Worm (Caenorhabditis elegans): Measurements from ENCODE around the gene pyc-1.
"Not testable (repeated sequence)": the region's sequence is repeated elsewhere in the genome, so short reads cannot be mapped to it uniquely, and the experiment has no call there.

The pyc-1 gene

DNA sequence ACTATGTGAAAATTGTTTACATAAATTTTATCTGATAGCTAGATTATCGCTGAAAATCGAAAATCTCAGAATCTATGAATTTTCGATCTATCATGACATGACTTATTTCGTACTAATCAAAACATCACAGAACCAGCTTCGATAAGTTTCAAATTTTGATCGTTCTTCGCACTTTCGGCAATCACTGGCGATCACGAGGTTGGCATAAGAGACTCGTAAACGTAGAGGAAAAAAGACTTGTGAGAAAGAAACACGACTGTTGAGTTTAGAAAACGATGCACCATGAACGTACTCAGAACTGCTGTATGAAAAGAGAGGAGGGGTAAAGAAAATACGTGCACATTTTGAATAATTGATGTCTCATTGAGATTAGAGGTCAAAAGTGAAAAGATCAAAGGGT, 1.6 kb upstream of the pyc-1 start (continued):
- TF ChIP-seq xbp-1 (tag; optimal IDR thresholded peaks at IDR 0.05) (peak; percentile 78), Y116A8C.19 (tag; optimal IDR thresholded peaks at IDR 0.05; ENCODE audit: borderline replicate concordance) (no peak), mdl-1 (tag; optimal IDR thresholded peaks at IDR 0.05) (peak in 1 of 2 experiments; percentile 88), F16B12.6 (tag; optimal IDR thresholded peaks at IDR 0.05) (no peak), isw-1 (GFP tag; IDR thresholded peaks at IDR 0.05) (no peak), ceh-90 (tag; optimal IDR thresholded peaks at IDR 0.05) (no peak), unc-62 (GFP tag; optimal IDR thresholded peaks at IDR 0.05) (no peak), lin-35 (GFP tag; optimal IDR thresholded peaks at IDR 0.05) (peak; percentile 45 to 86), nhr-19 (GFP tag; conservative IDR thresholded peaks at IDR 0.05) (peak; percentile 100), sox-4 (tag; optimal IDR thresholded peaks at IDR 0.05) (no peak), tlp-1 (tag; optimal IDR thresholded peaks at IDR 0.05) (no peak), nhr-20 (tag; optimal IDR thresholded peaks at IDR 0.05) (peak; percentile 97), pax-3 (tag; optimal IDR thresholded peaks at IDR 0.05) (peak; percentile 37), unc-86 (tag; optimal IDR thresholded peaks at IDR 0.05) (no peak), ztf-4 (tag; optimal IDR thresholded peaks at IDR 0.05) (peak; percentile 93), nhr-85 (tag) (peak; percentile 97), lin-13 (GFP tag; optimal IDR thresholded peaks at IDR 0.05) (peak; percentile 76), fkh-10 (GFP tag; optimal IDR thresholded peaks at IDR 0.05) (no peak), ces-1 (GFP tag; optimal IDR thresholded peaks at IDR 0.05) (no peak), elt-3 (tag; optimal IDR thresholded peaks at IDR 0.05) (peak in 4 of 6 experiments; percentile 57 to 90 (median 86)), alr-1 (tag; optimal IDR thresholded peaks at IDR 0.05; ENCODE audit: borderline replicate concordance) (no peak), nhr-84 (tag; optimal IDR thresholded peaks at IDR 0.05) (no peak), C34B4.2 (tag; optimal IDR thresholded peaks at IDR 0.05) (no peak), skn-1 (tag; optimal IDR thresholded peaks at IDR 0.05) (peak; percentile 22), lin-15B (tag; optimal IDR thresholded peaks at IDR 0.05) (no peak), nhr-76 (tag; optimal IDR thresholded peaks at IDR 0.05) (no peak), ceh-8 (GFP tag; optimal IDR thresholded peaks at IDR 0.05) (no peak), nhr-47 (tag; optimal IDR thresholded peaks at IDR 0.05) (peak; percentile 80), unc-98 (GFP tag; IDR thresholded peaks at IDR 0.05) (no peak), unc-130 (tag; optimal IDR thresholded peaks at IDR 0.05) (peak; percentile 88), ceh-63 (GFP tag; optimal IDR thresholded peaks at IDR 0.05) (no peak), efl-3 (GFP tag; optimal IDR thresholded peaks at IDR 0.05) (no peak), hlh-17 (GFP tag; optimal IDR thresholded peaks at IDR 0.05; ENCODE audit: borderline replicate concordance) (no peak), lsy-2 (tag; optimal IDR thresholded peaks at IDR 0.05) (peak; percentile 75 to 81), ceh-82 (tag; optimal IDR thresholded peaks at IDR 0.05) (peak in 2 of 3 experiments; percentile 40 to 44)

ce11 chrV:11823125-11823833, 950 bp upstream of the pyc-1 start:
- TF ChIP-seq efl-1 (optimal IDR thresholded peaks at IDR 0.05): not testable (repeated sequence)
- TF ChIP-seq efl-1 (GFP tag; optimal IDR thresholded peaks at IDR 0.05 in 1 of 2) (peak in 1 of 2 experiments; percentile 58), blmp-1 (tag; optimal IDR thresholded peaks at IDR 0.05) (peak; percentile 45), elt-3 (tag; optimal IDR thresholded peaks at IDR 0.05) (peak in 2 of 6 experiments; percentile 27 to 66), lin-35 (GFP tag; optimal IDR thresholded peaks at IDR 0.05) (peak in 1 of 2 experiments; percentile 17)

- TF ChIP-seq mef-2 (tag; optimal IDR thresholded peaks at IDR 0.05): no peak
- TF ChIP-seq ama-1 (optimal IDR thresholded peaks at IDR 0.05): peak; percentile 2
- TF ChIP-seq nhr-76 (tag; optimal IDR thresholded peaks at IDR 0.05): no peak
- no peak for TF ChIP-seq efl-1 (optimal IDR thresholded peaks at IDR 0.05)
- TF ChIP-seq efl-1 (GFP tag; optimal IDR thresholded peaks at IDR 0.05 in 1 of 2): no peak
- TF ChIP-seq blmp-1 (tag; optimal IDR thresholded peaks at IDR 0.05): no peak
- TF ChIP-seq ceh-8 (GFP tag; optimal IDR thresholded peaks at IDR 0.05): no peak
- TF ChIP-seq C34B4.2 (tag; optimal IDR thresholded peaks at IDR 0.05): no peak
- peak; percentile 61 for TF ChIP-seq nhr-85 (tag)
- TF ChIP-seq irx-1 (tag; optimal IDR thresholded peaks at IDR 0.05): no peak
- TF ChIP-seq nhr-71 (tag; optimal IDR thresholded peaks at IDR 0.05): peak; percentile 1
- peak in 1 of 2 experiments; percentile 3 for TF ChIP-seq lin-35 (GFP tag; optimal IDR thresholded peaks at IDR 0.05)
Measured at ce11 chrV:11820551-11820950, 1.8 kb downstream of the pyc-1 start.
